Worm (Caenorhabditis elegans): ENCODE measurements around the gene hlh-26.
A peak's percentile ranks its signal among the peaks of the same experiment; 100 is the strongest.

The hlh-26 gene

ce11 chrII:5511417-5512353, 21.9 kb downstream of the hlh-26 start (continued):
- TF ChIP-seq ces-1 (GFP tag; optimal IDR thresholded peaks at IDR 0.05) (no peak), aha-1 (tag; optimal IDR thresholded peaks at IDR 0.05) (no peak), isw-1 (GFP tag; IDR thresholded peaks at IDR 0.05) (peak; percentile 8; the same call in 1 of the 2 replicates), pag-3 (tag; optimal IDR thresholded peaks at IDR 0.05; ENCODE audit: borderline replicate concordance, insufficient read depth) (no peak), ama-1 (optimal IDR thresholded peaks at IDR 0.05) (no peak), dpl-1 (GFP tag; optimal IDR thresholded peaks at IDR 0.05) (peak in 1 of 3 experiments; percentile 39)

ce11 chrII:5505820-5506287, 27.7 kb downstream of the hlh-26 start, which contains the start of gene npp-24:
npp-24 (plus strand) TSS chrII:5505870.
- TF ChIP-seq lsy-2 (tag; optimal IDR thresholded peaks at IDR 0.05) (peak in 1 of 2 experiments; percentile 33), fkh-4 (tag; optimal IDR thresholded peaks at IDR 0.05; ENCODE audit: borderline replicate concordance) (no peak), mep-1 (tag; optimal IDR thresholded peaks at IDR 0.05) (no peak), lin-15B (tag; optimal IDR thresholded peaks at IDR 0.05) (peak; percentile 28), dpl-1 (GFP tag; optimal IDR thresholded peaks at IDR 0.05) (peak in 1 of 3 experiments; percentile 45), blmp-1 (tag; optimal IDR thresholded peaks at IDR 0.05) (peak; percentile 95), lin-35 (GFP tag; optimal IDR thresholded peaks at IDR 0.05) (peak in 1 of 2 experiments; percentile 24), efl-1 (optimal IDR thresholded peaks at IDR 0.05) (peak; percentile 20 to 23), efl-1 (GFP tag; optimal IDR thresholded peaks at IDR 0.05 in 1 of 2) (peak in 1 of 2 experiments; percentile 17)

- no peak for TF ChIP-seq pag-3 (tag; optimal IDR thresholded peaks at IDR 0.05; ENCODE audit: borderline replicate concordance, insufficient read depth)
- no peak for TF ChIP-seq zip-4 (GFP tag; optimal IDR thresholded peaks at IDR 0.05)
- TF ChIP-seq nhr-19 (GFP tag; conservative IDR thresholded peaks at IDR 0.05) = no peak
- no peak for TF ChIP-seq lin-39 (tag; optimal IDR thresholded peaks at IDR 0.05)
- TF ChIP-seq elt-2 (tag; optimal IDR thresholded peaks at IDR 0.05) = peak; percentile 40
Measured at ce11 chrII:5503760-5504159, 29.8 kb downstream of the hlh-26 start, which contains the start of gene cyp-44A1. cyp-44A1 (plus strand) TSS chrII:5504044.

- no peak for TF ChIP-seq ama-1 (optimal IDR thresholded peaks at IDR 0.05)
- TF ChIP-seq egl-13 (tag; optimal IDR thresholded peaks at IDR 0.05) = no peak
- TF ChIP-seq lin-35 (GFP tag; optimal IDR thresholded peaks at IDR 0.05) = peak; percentile 75 to 92
- no peak for TF ChIP-seq ceh-88 (GFP tag; IDR thresholded peaks at IDR 0.05)
- TF ChIP-seq F16B12.6 (tag; optimal IDR thresholded peaks at IDR 0.05) = peak; percentile 30
- TF ChIP-seq nhr-19 (GFP tag; conservative IDR thresholded peaks at IDR 0.05) = no peak
- TF ChIP-seq efl-1 (optimal IDR thresholded peaks at IDR 0.05) = peak; percentile 57 to 83
- peak; percentile 85 to 98 for TF ChIP-seq efl-1 (GFP tag; optimal IDR thresholded peaks at IDR 0.05 in 1 of 2)
- peak; percentile 21 for TF ChIP-seq rnt-1 (tag; optimal IDR thresholded peaks at IDR 0.05)
- TF ChIP-seq nhr-28 (tag; optimal IDR thresholded peaks at IDR 0.05) = no peak
- peak; percentile 67 for TF ChIP-seq lin-15B (tag; optimal IDR thresholded peaks at IDR 0.05)
- TF ChIP-seq unc-130 (tag; optimal IDR thresholded peaks at IDR 0.05) = no peak
- TF ChIP-seq lin-13 (GFP tag; optimal IDR thresholded peaks at IDR 0.05) = no peak
- TF ChIP-seq tbx-2 (tag; optimal IDR thresholded peaks at IDR 0.05) = no peak
- TF ChIP-seq nhr-84 (tag; optimal IDR thresholded peaks at IDR 0.05) = no peak
- TF ChIP-seq zag-1 (tag; optimal IDR thresholded peaks at IDR 0.05) = no peak
- TF ChIP-seq efl-3 (GFP tag; optimal IDR thresholded peaks at IDR 0.05) = no peak
- no peak for TF ChIP-seq elt-3 (tag; optimal IDR thresholded peaks at IDR 0.05)
- no peak for TF ChIP-seq unc-62 (GFP tag; optimal IDR thresholded peaks at IDR 0.05)
- TF ChIP-seq zip-4 (GFP tag; optimal IDR thresholded peaks at IDR 0.05) = no peak
- TF ChIP-seq nhr-20 (tag; optimal IDR thresholded peaks at IDR 0.05) = no peak
- no peak for TF ChIP-seq sup-37 (GFP tag; optimal IDR thresholded peaks at IDR 0.05)
- peak; percentile 24 for TF ChIP-seq snu-23 (GFP tag; optimal IDR thresholded peaks at IDR 0.05)
- TF ChIP-seq dpl-1 (GFP tag; optimal IDR thresholded peaks at IDR 0.05) = peak; percentile 67 to 87 (median 79)
- TF ChIP-seq pqm-1 (tag; optimal IDR thresholded peaks at IDR 0.05) = no peak
- TF ChIP-seq irx-1 (tag; optimal IDR thresholded peaks at IDR 0.05) = no peak
- peak in 1 of 3 experiments; percentile 32 for TF ChIP-seq ceh-82 (tag; optimal IDR thresholded peaks at IDR 0.05)
- TF ChIP-seq ztf-4 (tag; optimal IDR thresholded peaks at IDR 0.05) = no peak
- no peak for TF ChIP-seq aly-2 (tag; optimal IDR thresholded peaks at IDR 0.05)
- TF ChIP-seq lsy-2 (tag; optimal IDR thresholded peaks at IDR 0.05) = peak in 1 of 2 experiments; percentile 68
- TF ChIP-seq nhr-71 (tag; optimal IDR thresholded peaks at IDR 0.05) = no peak
- no peak for TF ChIP-seq grh-1 (GFP tag; IDR thresholded peaks at IDR 0.05)
- TF ChIP-seq blmp-1 (tag; optimal IDR thresholded peaks at IDR 0.05) = peak; percentile 55
Measured at ce11 chrII:5500986-5501657, 32.4 kb downstream of the hlh-26 start, which contains the start of gene F12A10.8. F12A10.8 (minus strand) TSS chrII:5501064.
